Fruit fly (Drosophila melanogaster) ovary, adult (tissue): ENCODE results near the gene Sse.

Experiments
- CG17801 ChIP-seq: fragments of 200-800 bp; optimal IDR thresholded peaks from 2 replicates; lab custom pipeline; 2019; ENCODE audit warnings: missing biosample characterization, mild to moderate bottlenecking, missing genetic modification characterization, moderate library complexity; ENCODE audit not compliant: partially characterized antibody

The Sse gene

dm6 chr3L:5643733-5644132 lies 18.3 kb downstream of the Sse start:
- no peak for TF ChIP-seq CG17801 (GFP tag; lab: Kevin White, UChicago)

dm6 chr3L:5642837-5643236 lies 19.2 kb downstream of the Sse start:
- no peak for TF ChIP-seq CG17801 (GFP tag; lab: Kevin White, UChicago)

dm6 chr3L:5641547-5641946 lies 20.5 kb downstream of the Sse start:
- TF ChIP-seq CG17801 (GFP tag; lab: Kevin White, UChicago) = no peak

- TF ChIP-seq CG17801 (GFP tag; lab: Kevin White, UChicago) = no peak
Observed at dm6 chr3L:5641120-5641519, 20.9 kb downstream of the Sse start.

- no peak for TF ChIP-seq CG17801 (GFP tag; lab: Kevin White, UChicago)
Observed at dm6 chr3L:5640689-5641088, 21.4 kb downstream of the Sse start.

- no peak for TF ChIP-seq CG17801 (GFP tag; lab: Kevin White, UChicago)
Observed at dm6 chr3L:5639474-5639873, 22.6 kb downstream of the Sse start.

dm6 chr3L:5638542-5639045 lies 23.5 kb downstream of the Sse start:
- TF ChIP-seq CG17801 (GFP tag; lab: Kevin White, UChicago) = no peak

- no peak for TF ChIP-seq CG17801 (GFP tag; lab: Kevin White, UChicago)
Observed at dm6 chr3L:5637477-5637876, 24.6 kb downstream of the Sse start.

dm6 chr3L:5635237-5636025 lies 26.6 kb downstream of the Sse start:
- TF ChIP-seq CG17801 (GFP tag; lab: Kevin White, UChicago) = no peak

- TF ChIP-seq CG17801 (GFP tag; lab: Kevin White, UChicago) = no peak
Observed at dm6 chr3L:5634188-5634894, 27.7 kb downstream of the Sse start.

- no peak for TF ChIP-seq CG17801 (GFP tag; lab: Kevin White, UChicago)
Observed at dm6 chr3L:5633247-5634187, 28.5 kb downstream of the Sse start.

- no peak for TF ChIP-seq CG17801 (GFP tag; lab: Kevin White, UChicago)
Observed at dm6 chr3L:5631917-5632316, 30.1 kb downstream of the Sse start.

dm6 chr3L:5630608-5631080 lies 31.4 kb downstream of the Sse start, which contains the start of gene Blimp-1:
Gene Blimp-1, plus strand, starts transcription at chr3L:5630983.
- no peak for TF ChIP-seq CG17801 (GFP tag; lab: Kevin White, UChicago)

- TF ChIP-seq CG17801 (GFP tag; lab: Kevin White, UChicago) = no peak
Observed at dm6 chr3L:5630176-5630583, 31.9 kb downstream of the Sse start.
